Fruit fly (Drosophila melanogaster) whole organism, embryonic: ENCODE results near the gene Mst85C.

Experiments
- Adf1 ChIP-seq: fragments of 200-800 bp; sonication (Bioruptor generic); IDR thresholded peaks from 2 replicates; pipeline ENCODE4 v1.3.6; 2022; ENCODE audit warnings: missing biosample characterization, missing genetic modification characterization
- Atf-2 ChIP-seq: fragments of 200-800 bp; sonication (Bioruptor generic); optimal IDR thresholded peaks from 2 replicates; lab custom pipeline; 2016; ENCODE audit warnings: missing biosample characterization, missing genetic modification characterization
- CG10543 ChIP-seq: fragments of 200-800 bp; sonication (Bioruptor generic); optimal IDR thresholded peaks from 3 replicates; lab custom pipeline; 2017; ENCODE audit warnings: missing biosample characterization, mild to moderate bottlenecking, missing genetic modification characterization, moderate library complexity
- CG18262 ChIP-seq: fragments of 200-800 bp; optimal IDR thresholded peaks from 3 replicates; lab custom pipeline; 2019; ENCODE audit warnings: missing biosample characterization, mild to moderate bottlenecking, missing genetic modification characterization, moderate library complexity
- CG18619 ChIP-seq: fragments of 200-800 bp; sonication (Bioruptor generic); optimal IDR thresholded peaks from 3 replicates; lab custom pipeline; 2017; ENCODE audit warnings: missing biosample characterization, mild to moderate bottlenecking, missing genetic modification characterization
- CG2116 ChIP-seq: fragments of 200-800 bp; sonication (Bioruptor generic); optimal IDR thresholded peaks from 3 replicates; lab custom pipeline; 2018; ENCODE audit warnings: missing biosample characterization, mild to moderate bottlenecking, missing genetic modification characterization
- CG31224 ChIP-seq: fragments of 200-800 bp; sonication (Bioruptor generic); IDR thresholded peaks from 2 replicates; pipeline ENCODE4 v1.3.6; 2022; ENCODE audit warnings: missing biosample characterization, missing genetic modification characterization
- CG32772 ChIP-seq: fragments of 200-800 bp; sonication (Bioruptor generic); IDR thresholded peaks from 2 replicates; pipeline ENCODE4 v1.3.6; 2022; ENCODE audit warnings: missing biosample characterization, missing genetic modification characterization
- CG3407 ChIP-seq: fragments of 200-800 bp; sonication (Bioruptor generic); optimal IDR thresholded peaks from 2 replicates; lab custom pipeline; 2018; ENCODE audit warnings: missing biosample characterization, mild to moderate bottlenecking, missing genetic modification characterization
- CG4404 ChIP-seq: fragments of 200-800 bp; sonication (Bioruptor generic); IDR thresholded peaks from 2 replicates; pipeline ENCODE4 v1.3.6; 2022; ENCODE audit warnings: missing biosample characterization, missing genetic modification characterization
- CG4854 ChIP-seq: fragments of 200-800 bp; sonication (Bioruptor generic); optimal IDR thresholded peaks from 2 replicates; lab custom pipeline; 2016; ENCODE audit warnings: missing biosample characterization, missing genetic modification characterization, inconsistent platforms
- CG6175 ChIP-seq: fragments of 200-800 bp; sonication (Bioruptor generic); IDR thresholded peaks from 3 replicates; pipeline ENCODE4 v1.3.6; 2022; ENCODE audit warnings: missing biosample characterization, missing genetic modification characterization
- CG8089 ChIP-seq: fragments of 200-800 bp; sonication (Bioruptor generic); optimal IDR thresholded peaks from 3 replicates; lab custom pipeline; 2016; ENCODE audit warnings: missing biosample characterization, missing genetic modification characterization
- CG8290 ChIP-seq, 3 experiments: fragments of 200-800 bp; sonication (Bioruptor generic); optimal IDR thresholded peaks; 2 replicates each; lab custom pipeline; 2016 to 2019; ENCODE audit warnings: missing biosample characterization in 3 of 3, missing genetic modification characterization in 3 of 3, mild to moderate bottlenecking in 2 of 3, moderate library complexity in 1 of 3
- CG8359 ChIP-seq: fragments of 200-800 bp; sonication (Bioruptor generic); optimal IDR thresholded peaks from 2 replicates; lab custom pipeline; 2017; ENCODE audit warnings: missing biosample characterization, mild to moderate bottlenecking, missing genetic modification characterization, borderline replicate concordance
- CG9437 ChIP-seq: fragments of 200-800 bp; sonication (Bioruptor generic); optimal IDR thresholded peaks from 2 replicates; lab custom pipeline; 2018; ENCODE audit warnings: missing biosample characterization, mild to moderate bottlenecking, missing genetic modification characterization
- CG9876 ChIP-seq: fragments of 200-800 bp; sonication (Bioruptor generic); optimal IDR thresholded peaks from 2 replicates; lab custom pipeline; 2016; ENCODE audit warnings: missing biosample characterization, missing genetic modification characterization
- CrebB ChIP-seq: fragments of 200-800 bp; sonication (Bioruptor generic); optimal IDR thresholded peaks from 3 replicates; lab custom pipeline; 2018; ENCODE audit warnings: missing biosample characterization, mild to moderate bottlenecking, missing genetic modification characterization
- Dek ChIP-seq: fragments of 200-800 bp; sonication (Bioruptor generic); optimal IDR thresholded peaks from 3 replicates; lab custom pipeline; 2019; ENCODE audit warnings: missing biosample characterization, mild to moderate bottlenecking, missing genetic modification characterization, moderate library complexity
- Doc3 ChIP-seq: fragments of 200-800 bp; sonication (Bioruptor generic); IDR thresholded peaks from 3 replicates; pipeline ENCODE4 v1.3.6; 2022; ENCODE audit warnings: missing biosample characterization, missing genetic modification characterization; ENCODE audit not compliant: partially characterized antibody
- Dp ChIP-seq: fragments of 200-800 bp; sonication (Bioruptor generic); optimal IDR thresholded peaks from 2 replicates; lab custom pipeline; 2018; ENCODE audit warnings: missing biosample characterization, mild to moderate bottlenecking, missing genetic modification characterization, moderate library complexity
- Eip74EF ChIP-seq, 2 experiments: fragments of 200-800 bp in 1 of 2; fragments of >200 bp in 1 of 2; sonication (Bioruptor generic) in 1 of 2; optimal IDR thresholded peaks; 2 replicates each; lab custom pipeline; 2017 to 2019; ENCODE audit warnings: missing biosample characterization in 2 of 2, missing genetic modification characterization in 2 of 2, mild to moderate bottlenecking in 1 of 2, moderate library complexity in 1 of 2
- Fer2 ChIP-seq: fragments of 200-800 bp; sonication (Bioruptor generic); optimal IDR thresholded peaks from 2 replicates; lab custom pipeline; 2018; ENCODE audit warnings: missing biosample characterization, mild to moderate bottlenecking, missing genetic modification characterization, moderate library complexity
- H2.0 ChIP-seq: fragments of 200-800 bp; sonication (Bioruptor generic); IDR thresholded peaks from 2 replicates; pipeline ENCODE4 v1.3.6; 2022; ENCODE audit warnings: missing biosample characterization, missing genetic modification characterization
- Kr ChIP-seq: fragments of 200-800 bp; sonication (Bioruptor generic); optimal IDR thresholded peaks from 2 replicates; lab custom pipeline; 2017; ENCODE audit warnings: missing biosample characterization, mild to moderate bottlenecking, missing genetic modification characterization
- Med ChIP-seq: fragments of 200-800 bp; sonication (Bioruptor generic); peaks from one replicate; lab custom pipeline; 2016; ENCODE audit warnings: missing biosample characterization, missing genetic modification characterization, mild to moderate bottlenecking, inconsistent platforms, moderate library complexity
- PHDP ChIP-seq: fragments of 200-800 bp; sonication (Bioruptor generic); optimal IDR thresholded peaks from 3 replicates; lab custom pipeline; 2018; ENCODE audit warnings: missing biosample characterization, mild to moderate bottlenecking, missing genetic modification characterization, moderate library complexity
- Ravus ChIP-seq: fragments of 200-800 bp; sonication (Bioruptor generic); IDR thresholded peaks from 2 replicates; pipeline ENCODE4 v1.3.6; 2022; ENCODE audit warnings: missing biosample characterization, missing genetic modification characterization
- Spps ChIP-seq: fragments of 200-800 bp; sonication (Bioruptor generic); optimal IDR thresholded peaks from 2 replicates; lab custom pipeline; 2018; ENCODE audit warnings: missing biosample characterization, mild to moderate bottlenecking, missing genetic modification characterization
- Ssrp ChIP-seq: fragments of 200-800 bp; sonication (Bioruptor generic); optimal IDR thresholded peaks from 2 replicates; lab custom pipeline; 2018; ENCODE audit warnings: missing biosample characterization, mild to moderate bottlenecking, missing genetic modification characterization, moderate library complexity
- Xrp1 ChIP-seq: fragments of 200-800 bp; sonication (Bioruptor generic); IDR thresholded peaks from 2 replicates; pipeline ENCODE4 v1.3.6; 2022; ENCODE audit warnings: missing biosample characterization, missing genetic modification characterization
- ase ChIP-seq: fragments of 200-800 bp; sonication (Bioruptor generic); IDR thresholded peaks from 3 replicates; pipeline ENCODE4 v1.3.6; 2022; ENCODE audit warnings: missing biosample characterization, missing genetic modification characterization
- cato ChIP-seq: fragments of 200-800 bp; sonication (Bioruptor generic); optimal IDR thresholded peaks from 2 replicates; lab custom pipeline; 2016; ENCODE audit warnings: missing biosample characterization, missing genetic modification characterization, borderline replicate concordance
- cg ChIP-seq: fragments of 200-800 bp; sonication (Bioruptor generic); optimal IDR thresholded peaks from 3 replicates; lab custom pipeline; 2019; ENCODE audit warnings: missing biosample characterization, mild to moderate bottlenecking, missing genetic modification characterization, moderate library complexity
- chif ChIP-seq, 2 experiments: fragments of 200-800 bp; sonication (Bioruptor generic); optimal IDR thresholded peaks; 3 replicates each; lab custom pipeline; 2016; ENCODE audit warnings: missing biosample characterization in 2 of 2, missing genetic modification characterization in 2 of 2
- dati ChIP-seq: fragments of 200-800 bp; sonication (Bioruptor generic); IDR thresholded peaks from 2 replicates; pipeline ENCODE4 v1.3.6; 2022; ENCODE audit warnings: missing biosample characterization, missing genetic modification characterization
- ems ChIP-seq: fragments of 200-800 bp; sonication (Bioruptor generic); optimal IDR thresholded peaks from 3 replicates; lab custom pipeline; 2016; ENCODE audit warnings: missing biosample characterization, missing genetic modification characterization
- esg ChIP-seq: fragments of 200-800 bp; sonication (Bioruptor generic); conservative IDR thresholded peaks from 2 replicates; pipeline ENCODE4 v1.3.6; 2022; ENCODE audit warnings: missing biosample characterization, missing genetic modification characterization
- ewg ChIP-seq: fragments of 200-800 bp; sonication (Bioruptor generic); optimal IDR thresholded peaks from 3 replicates; lab custom pipeline; 2017; ENCODE audit warnings: mild to moderate bottlenecking, missing biosample characterization, missing genetic modification reagents, missing genetic modification characterization
- gem ChIP-seq: fragments of 200-800 bp; sonication (Bioruptor generic); optimal IDR thresholded peaks from 2 replicates; lab custom pipeline; 2019; ENCODE audit warnings: missing biosample characterization, mild to moderate bottlenecking, missing genetic modification characterization, moderate library complexity
- h ChIP-seq: fragments of >200 bp; optimal IDR thresholded peaks from 2 replicates; lab custom pipeline; 2017
- kni ChIP-seq: fragments of 200-800 bp; sonication (Bioruptor generic); optimal IDR thresholded peaks from 3 replicates; lab custom pipeline; 2017; ENCODE audit warnings: mild to moderate bottlenecking, missing biosample characterization, missing genetic modification reagents, missing genetic modification characterization
- peb ChIP-seq: fragments of 200-800 bp; sonication (Bioruptor generic); IDR thresholded peaks from 2 replicates; pipeline ENCODE4 v1.3.6; 2022; ENCODE audit warnings: missing biosample characterization, missing genetic modification characterization
- sc ChIP-seq, 3 experiments: fragments of >200 bp in 2 of 3; fragments of 200-800 bp in 1 of 3; sonication (Bioruptor generic) in 1 of 3; optimal IDR thresholded peaks; 2 replicates in 2 of 3; 3 replicates in 1 of 3; lab custom pipeline; 2017; ENCODE audit warnings: mild to moderate bottlenecking in 1 of 3, missing biosample characterization in 1 of 3, missing genetic modification characterization in 1 of 3, missing genetic modification reagents in 1 of 3
- ssp ChIP-seq: fragments of 200-800 bp; sonication (Bioruptor generic); IDR thresholded peaks from 2 replicates; pipeline ENCODE4 v1.3.6; 2022; ENCODE audit warnings: missing biosample characterization, missing genetic modification characterization
- unc-4 ChIP-seq: fragments of 200-800 bp; sonication (Bioruptor generic); IDR thresholded peaks from 2 replicates; pipeline ENCODE4 v1.3.6; 2022; ENCODE audit warnings: missing biosample characterization, missing genetic modification characterization; ENCODE audit not compliant: partially characterized antibody
- usp ChIP-seq: fragments of >200 bp; optimal IDR thresholded peaks from 2 replicates; lab custom pipeline; 2017; ENCODE audit warnings: missing biosample characterization, missing genetic modification characterization

The Mst85C gene

dm6 chr3R:9055119-9056105 is 7.0 kb downstream of the Mst85C start (continued):
- TF ChIP-seq CG8290 (GFP tag; optimal IDR thresholded peaks at IDR 0.05; lab: Kevin White, UChicago) (peak; percentile 83), CG8290 (tag; optimal IDR thresholded peaks at IDR 0.05; lab: Kevin White, UChicago) (peak; percentile 1 to 89), CrebB (peak; percentile 95), unc-4 (no peak), CG8089 (GFP tag; lab: Kevin White, UChicago) (peak; percentile 53), gem (tag; lab: Kevin White, UChicago) (peak; percentile 97), usp (GFP tag; lab: Kevin White, UChicago) (no peak), CG10543 (GFP tag; lab: Kevin White, UChicago) (peak; percentile 37), ems (GFP tag; lab: Kevin White, UChicago) (peak; percentile 77), CG2116 (GFP tag; lab: Kevin White, UChicago) (peak; percentile 41), Ssrp (tag; lab: Kevin White, UChicago) (peak; percentile 91), CG9437 (peak; percentile 73), CG6175 (no peak), Ravus (GFP tag; lab: Robert Waterston, UW) (no peak), ssp (GFP tag; lab: Robert Waterston, UW) (no peak), ewg (GFP tag; lab: Kevin White, UChicago) (peak; percentile 72), chif (GFP tag; optimal IDR thresholded peaks at IDR 0.05; lab: Kevin White, UChicago) (peak; percentile 61 to 65), Doc3 (GFP tag; lab: Robert Waterston, UW) (no peak), Kr (GFP tag; lab: Kevin White, UChicago) (no peak), h (lab: Kevin White, UChicago) (no peak), CG18262 (tag; lab: Kevin White, UChicago) (peak; percentile 93), PHDP (tag; lab: Kevin White, UChicago) (peak; percentile 97), Atf-2 (GFP tag; lab: Kevin White, UChicago) (peak; percentile 66), Dp (GFP tag; lab: Kevin White, UChicago) (no peak), CG31224 (GFP tag; lab: Robert Waterston, UW) (no peak), Spps (tag; lab: Kevin White, UChicago) (peak; percentile 91), H2.0 (GFP tag; lab: Robert Waterston, UW) (no peak), Xrp1 (no peak), kni (GFP tag; lab: Kevin White, UChicago) (peak; percentile 59), CG4404 (GFP tag; lab: Robert Waterston, UW) (no peak), cato (peak; percentile 80), ase (GFP tag; lab: Robert Waterston, UW) (no peak), dati (GFP tag; lab: Robert Waterston, UW) (no peak), Adf1 (no peak), CG4854 (GFP tag; lab: Kevin White, UChicago) (peak; percentile 86), CG32772 (GFP tag; lab: Robert Waterston, UW) (no peak), Med (GFP tag; lab: Kevin White, UChicago) (peak; percentile 98), sc (optimal IDR thresholded peaks at IDR 0.05; lab: Kevin White, UChicago) (no peak), sc (GFP tag; optimal IDR thresholded peaks at IDR 0.05; lab: Kevin White, UChicago) (peak; percentile 79), CG3407 (GFP tag; lab: Kevin White, UChicago) (peak; percentile 83), peb (GFP tag; lab: Robert Waterston, UW) (no peak), CG9876 (peak; percentile 79), CG18619 (GFP tag; lab: Kevin White, UChicago) (peak; percentile 91), cg (GFP tag; lab: Kevin White, UChicago) (no peak), Dek (tag; lab: Kevin White, UChicago) (peak; percentile 95), Fer2 (tag; lab: Kevin White, UChicago) (peak; percentile 89), esg (GFP tag; lab: Robert Waterston, UW) (no peak), Eip74EF (GFP tag; optimal IDR thresholded peaks at IDR 0.05; lab: Kevin White, UChicago) (peak in 1 of 2 experiments; percentile 95), CG8359 (GFP tag; lab: Kevin White, UChicago) (peak; percentile 86)
